Worm (Caenorhabditis elegans) whole organism, mixed stage, embryonic: ENCODE data around the gene M04G7.1.

Experiments
- M03D4.4 ChIP-seq: sonication (generic microtip); optimal IDR thresholded peaks from 2 replicates; lab custom pipeline; 2017; ENCODE audit warnings: mild to moderate bottlenecking, missing genetic modification characterization, missing compliant biosample characterization
- ceh-39 ChIP-seq: fragments of 150-350 bp; optimal IDR thresholded peaks from 2 replicates; lab custom pipeline; 2014; ENCODE audit warnings: missing biosample characterization, missing genetic modification characterization
- ces-1 ChIP-seq: fragments of 150-350 bp; optimal IDR thresholded peaks from 2 replicates; lab custom pipeline; 2014; ENCODE audit warnings: missing biosample characterization, missing genetic modification reagents, missing genetic modification characterization
- drap-1 ChIP-seq: fragments of 200-800 bp; sonication (Bioruptor generic); optimal IDR thresholded peaks from 3 replicates; lab custom pipeline; 2018; ENCODE audit warnings: mild to moderate bottlenecking, missing genetic modification characterization, missing compliant biosample characterization
- elt-3 ChIP-seq: fragments of 150-350 bp; optimal IDR thresholded peaks from 2 replicates; lab custom pipeline; 2014; ENCODE audit warnings: missing biosample characterization, missing genetic modification characterization
- lin-13 ChIP-seq: fragments of 150-350 bp; optimal IDR thresholded peaks from 2 replicates; lab custom pipeline; 2014; ENCODE audit warnings: missing biosample characterization, missing genetic modification characterization
- lsy-2 ChIP-seq: fragments of 150-350 bp; optimal IDR thresholded peaks from 2 replicates; lab custom pipeline; 2014; ENCODE audit warnings: missing biosample characterization, missing genetic modification characterization
- nhr-12 ChIP-seq: fragments of 150-350 bp; optimal IDR thresholded peaks from 2 replicates; lab custom pipeline; 2014; ENCODE audit warnings: missing biosample characterization, missing genetic modification characterization
- nhr-237 ChIP-seq: fragments of 150-350 bp; optimal IDR thresholded peaks from 2 replicates; lab custom pipeline; 2014; ENCODE audit warnings: missing biosample characterization, missing genetic modification characterization
- nhr-28 ChIP-seq: fragments of 150-350 bp; optimal IDR thresholded peaks from 2 replicates; lab custom pipeline; 2014; ENCODE audit warnings: missing biosample characterization, missing genetic modification characterization
- nhr-76 ChIP-seq: sonication (generic microtip); optimal IDR thresholded peaks from 2 replicates; lab custom pipeline; 2017; ENCODE audit warnings: missing biosample characterization, missing genetic modification characterization
- snpc-4 ChIP-seq: fragments of 150-350 bp; optimal IDR thresholded peaks from 2 replicates; lab custom pipeline; 2014; ENCODE audit warnings: missing biosample characterization, missing genetic modification characterization
- unc-62 ChIP-seq: fragments of 150-350 bp; optimal IDR thresholded peaks from 2 replicates; lab custom pipeline; 2014; ENCODE audit warnings: missing biosample characterization, missing genetic modification reagents, missing genetic modification characterization

- TF ChIP-seq nhr-12 (tag; lab: Kevin White, UChicago) (no peak), lsy-2 (tag; lab: Kevin White, UChicago) (no peak), lin-13 (no peak), nhr-76 (tag; lab: Kevin White, UChicago) (no peak), elt-3 (no peak), snpc-4 (tag; lab: Kevin White, UChicago) (no peak), nhr-28 (no peak), drap-1 (no peak), ceh-39 (tag; lab: Kevin White, UChicago) (no peak), unc-62 (GFP tag; lab: Kevin White, UChicago) (no peak), M03D4.4 (tag; lab: Kevin White, UChicago) (no peak), nhr-237 (no peak), ces-1 (GFP tag; lab: Kevin White, UChicago) (no peak)
Measured at ce11 chrIV:409935-410334, 45.6 kb upstream of the M04G7.1 start, which contains the start of gene kgb-1.
